Fruit fly (Drosophila melanogaster) whole organism, wandering third instar larva: ENCODE results near the gene CG13931.

ENCODE experiments used
- CG9705 ChIP-seq: fragments of 200-800 bp; sonication (Bioruptor generic); optimal IDR thresholded peaks from 2 replicates; lab custom pipeline; 2018; ENCODE audit warnings: missing biosample characterization, mild to moderate bottlenecking, missing genetic modification characterization
- Sp1 ChIP-seq: fragments of 200-800 bp; sonication (Bioruptor generic); optimal IDR thresholded peaks from 3 replicates; lab custom pipeline; 2019; ENCODE audit warnings: missing biosample characterization, mild to moderate bottlenecking, missing genetic modification characterization, moderate library complexity
- jim ChIP-seq: fragments of 175-275, 200-325 bp; sonication (Bioruptor generic); optimal IDR thresholded peaks from 2 replicates; lab custom pipeline; 2016; ENCODE audit warnings: missing biosample characterization, mild to moderate bottlenecking, missing genetic modification characterization
- pan ChIP-seq: fragments of >200 bp; optimal IDR thresholded peaks from 2 replicates; lab custom pipeline; 2017
- psq ChIP-seq: fragments of 200-800 bp; sonication (Bioruptor generic); optimal IDR thresholded peaks from 3 replicates; lab custom pipeline; 2017; ENCODE audit warnings: missing biosample characterization, mild to moderate bottlenecking, missing genetic modification characterization, moderate library complexity

- TF ChIP-seq CG9705 (GFP tag; lab: Kevin White, UChicago): no peak
- no peak for TF ChIP-seq Sp1 (GFP tag; lab: Kevin White, UChicago)
- TF ChIP-seq jim (GFP tag; lab: Kevin White, UChicago): no peak
- TF ChIP-seq pan (lab: Kevin White, UChicago): no peak
- TF ChIP-seq psq (GFP tag; lab: Kevin White, UChicago): no peak
Observed at dm6 chr3L:1670008-1670407, 32.2 kb downstream of the CG13931 start, which contains the start of gene RabX5.
